Fruit fly (Drosophila melanogaster) whole organism, embryonic: ENCODE measurements around the gene CG11168.

Experiments
- Bdp1 ChIP-seq: fragments of 200-800 bp; sonication (Bioruptor generic); optimal IDR thresholded peaks from 3 replicates; lab custom pipeline; 2016; ENCODE audit warnings: missing biosample characterization, missing genetic modification characterization
- Bgb ChIP-seq: fragments of 200-800 bp; sonication (Bioruptor generic); IDR thresholded peaks from 2 replicates; pipeline ENCODE4 v1.3.6; 2022; ENCODE audit warnings: missing biosample characterization, missing genetic modification characterization; ENCODE audit not compliant: partially characterized antibody
- CG10209 ChIP-seq: fragments of 200-800 bp; sonication (Bioruptor generic); optimal IDR thresholded peaks from 3 replicates; lab custom pipeline; 2017; ENCODE audit warnings: missing biosample characterization, mild to moderate bottlenecking, missing genetic modification characterization, missing genetic modification reagents
- CG12219 ChIP-seq: fragments of 200-800 bp; sonication (Bioruptor generic); optimal IDR thresholded peaks from 3 replicates; lab custom pipeline; 2018; ENCODE audit warnings: missing biosample characterization, mild to moderate bottlenecking, missing genetic modification characterization
- CG14710 ChIP-seq: fragments of 200-800 bp; sonication (Bioruptor generic); optimal IDR thresholded peaks from 3 replicates; lab custom pipeline; 2019; ENCODE audit warnings: missing biosample characterization, mild to moderate bottlenecking, missing genetic modification characterization, moderate library complexity
- CG17328 ChIP-seq: fragments of 200-800 bp; sonication (Bioruptor generic); IDR thresholded peaks from 2 replicates; pipeline ENCODE4 v1.3.6; 2022; ENCODE audit warnings: missing biosample characterization, missing genetic modification characterization
- CG17385 ChIP-seq: fragments of 200-800 bp; sonication (Bioruptor generic); optimal IDR thresholded peaks from 3 replicates; lab custom pipeline; 2018; ENCODE audit warnings: missing biosample characterization, mild to moderate bottlenecking, missing genetic modification characterization
- CG18262 ChIP-seq: fragments of 200-800 bp; optimal IDR thresholded peaks from 3 replicates; lab custom pipeline; 2019; ENCODE audit warnings: missing biosample characterization, mild to moderate bottlenecking, missing genetic modification characterization, moderate library complexity
- CG30403 ChIP-seq: fragments of 200-800 bp; sonication (Bioruptor generic); optimal IDR thresholded peaks from 3 replicates; lab custom pipeline; 2016; ENCODE audit warnings: missing biosample characterization, missing genetic modification characterization
- CG3065 ChIP-seq: fragments of 200-800 bp; sonication (Bioruptor generic); optimal IDR thresholded peaks from 2 replicates; lab custom pipeline; 2016; ENCODE audit warnings: missing biosample characterization, missing genetic modification characterization
- CG31224 ChIP-seq: fragments of 200-800 bp; sonication (Bioruptor generic); IDR thresholded peaks from 2 replicates; pipeline ENCODE4 v1.3.6; 2022; ENCODE audit warnings: missing biosample characterization, missing genetic modification characterization
- CG3847 ChIP-seq: fragments of 200-800 bp; sonication (Bioruptor generic); IDR thresholded peaks from 2 replicates; pipeline ENCODE4 v1.3.6; 2022; ENCODE audit warnings: missing biosample characterization, missing genetic modification characterization
- CG4328 ChIP-seq: fragments of 200-800 bp; sonication (Bioruptor generic); optimal IDR thresholded peaks from 3 replicates; lab custom pipeline; 2017; ENCODE audit warnings: missing biosample characterization, missing genetic modification reagents, missing genetic modification characterization
- CG4360 ChIP-seq: fragments of 200-800 bp; sonication (Bioruptor generic); IDR thresholded peaks from 2 replicates; pipeline ENCODE4 v1.3.6; 2022; ENCODE audit warnings: missing biosample characterization, missing genetic modification characterization
- CG7357 ChIP-seq: fragments of 200-800 bp; sonication (Bioruptor generic); IDR thresholded peaks from 3 replicates; pipeline ENCODE4 v1.3.6; 2022; ENCODE audit warnings: missing biosample characterization, missing genetic modification characterization
- CG8281 ChIP-seq: fragments of 200-800 bp; sonication (Bioruptor generic); optimal IDR thresholded peaks from 2 replicates; lab custom pipeline; 2018; ENCODE audit warnings: missing biosample characterization, mild to moderate bottlenecking, missing genetic modification characterization, moderate library complexity
- CG9727 ChIP-seq: fragments of 200-800 bp; sonication (Bioruptor generic); optimal IDR thresholded peaks from 3 replicates; lab custom pipeline; 2017; ENCODE audit warnings: missing biosample characterization, mild to moderate bottlenecking, missing genetic modification characterization
- CG9797 ChIP-seq: fragments of 200-800 bp; sonication (Bioruptor generic); optimal IDR thresholded peaks from 3 replicates; lab custom pipeline; 2018; ENCODE audit warnings: missing biosample characterization, mild to moderate bottlenecking, missing genetic modification characterization
- HmgZ ChIP-seq: fragments of 200-800 bp; sonication (Bioruptor generic); optimal IDR thresholded peaks from 2 replicates; lab custom pipeline; 2018; ENCODE audit warnings: missing biosample characterization, mild to moderate bottlenecking, missing genetic modification characterization
- Max ChIP-seq: fragments of 200-800 bp; sonication (Bioruptor generic); optimal IDR thresholded peaks from 2 replicates; lab custom pipeline; 2016; ENCODE audit warnings: missing biosample characterization, mild to moderate bottlenecking, missing genetic modification characterization
- Nf-YA ChIP-seq: fragments of 200-800 bp; sonication (Bioruptor generic); IDR thresholded peaks from 2 replicates; pipeline ENCODE4 v1.3.6; 2022; ENCODE audit warnings: missing biosample characterization, missing genetic modification characterization
- Opbp ChIP-seq: fragments of 200-800 bp; sonication (Bioruptor generic); IDR thresholded peaks from 3 replicates; pipeline ENCODE4 v1.3.6; 2022; ENCODE audit warnings: missing biosample characterization, missing genetic modification characterization; ENCODE audit not compliant: partially characterized antibody
- Rfx ChIP-seq: fragments of 200-800 bp; sonication (Bioruptor generic); IDR thresholded peaks from 2 replicates; pipeline ENCODE4 v1.3.6; 2022; ENCODE audit warnings: missing biosample characterization, missing genetic modification characterization
- Scr ChIP-seq: fragments of 200-800 bp; sonication (Bioruptor generic); IDR thresholded peaks from 2 replicates; pipeline ENCODE4 v1.3.6; 2022; ENCODE audit warnings: missing biosample characterization, missing genetic modification characterization; ENCODE audit not compliant: partially characterized antibody
- Sry-δ ChIP-seq: fragments of 200-800 bp; sonication (Bioruptor generic); optimal IDR thresholded peaks from 2 replicates; lab custom pipeline; 2016; ENCODE audit warnings: missing biosample characterization, missing genetic modification characterization
- Stat92E ChIP-seq, 3 experiments: fragments of >200 bp in 2 of 3; fragments of 200-800 bp in 1 of 3; sonication (Bioruptor generic) in 1 of 3; optimal IDR thresholded peaks; 2 replicates each; lab custom pipeline; 2017 to 2019; ENCODE audit warnings: missing biosample characterization in 3 of 3, missing genetic modification characterization in 3 of 3, mild to moderate bottlenecking in 1 of 3, moderate library complexity in 1 of 3
- ase ChIP-seq: fragments of 200-800 bp; sonication (Bioruptor generic); IDR thresholded peaks from 3 replicates; pipeline ENCODE4 v1.3.6; 2022; ENCODE audit warnings: missing biosample characterization, missing genetic modification characterization
- az2 ChIP-seq: fragments of 200-800 bp; sonication (Bioruptor generic); optimal IDR thresholded peaks from 3 replicates; lab custom pipeline; 2016; ENCODE audit warnings: missing biosample characterization, missing genetic modification characterization
- bbx ChIP-seq: fragments of 200-800 bp; sonication (Bioruptor generic); IDR thresholded peaks from 2 replicates; pipeline ENCODE4 v1.3.6; 2022; ENCODE audit warnings: missing biosample characterization, missing genetic modification characterization; ENCODE audit not compliant: partially characterized antibody
- cato ChIP-seq: fragments of 200-800 bp; sonication (Bioruptor generic); optimal IDR thresholded peaks from 2 replicates; lab custom pipeline; 2016; ENCODE audit warnings: missing biosample characterization, missing genetic modification characterization, borderline replicate concordance
- caup ChIP-seq: fragments of 200-800 bp; sonication (Bioruptor generic); optimal IDR thresholded peaks from 3 replicates; lab custom pipeline; 2017; ENCODE audit warnings: missing biosample characterization, mild to moderate bottlenecking, missing genetic modification characterization, moderate library complexity; ENCODE audit not compliant: severe bottlenecking
- chm ChIP-seq: fragments of 200-800 bp; sonication (Bioruptor generic); IDR thresholded peaks from 2 replicates; pipeline ENCODE4 v1.3.6; 2022; ENCODE audit warnings: missing biosample characterization, missing genetic modification characterization
- dati ChIP-seq: fragments of 200-800 bp; sonication (Bioruptor generic); IDR thresholded peaks from 2 replicates; pipeline ENCODE4 v1.3.6; 2022; ENCODE audit warnings: missing biosample characterization, missing genetic modification characterization
- gfzf ChIP-seq: fragments of 200-800 bp; sonication (Bioruptor generic); optimal IDR thresholded peaks from 2 replicates; lab custom pipeline; 2016; ENCODE audit warnings: missing biosample characterization, mild to moderate bottlenecking, missing genetic modification characterization, moderate library complexity
- grau ChIP-seq: fragments of 200-800 bp; optimal IDR thresholded peaks from 3 replicates; lab custom pipeline; 2019; ENCODE audit warnings: missing biosample characterization, mild to moderate bottlenecking, missing genetic modification characterization, moderate library complexity
- insv ChIP-seq, 2 experiments: fragments of 200-800 bp; sonication (Bioruptor generic); optimal IDR thresholded peaks; 3 replicates each; lab custom pipeline; 2016 to 2018; ENCODE audit warnings: missing biosample characterization in 2 of 2, missing genetic modification characterization in 2 of 2
- knrl ChIP-seq: fragments of 200-800 bp; sonication (Bioruptor generic); IDR thresholded peaks from 3 replicates; pipeline ENCODE4 v1.3.6; 2022; ENCODE audit warnings: missing biosample characterization, missing genetic modification characterization; ENCODE audit not compliant: partially characterized antibody
- lola ChIP-seq, 3 experiments: fragments of >200 bp in 2 of 3; fragments of 200-800 bp in 1 of 3; sonication (Bioruptor generic) in 1 of 3; optimal IDR thresholded peaks; 2 replicates each; lab custom pipeline; 2017 to 2019; ENCODE audit warnings: missing biosample characterization in 3 of 3, missing genetic modification characterization in 3 of 3, mild to moderate bottlenecking in 1 of 3, moderate library complexity in 1 of 3
- luna ChIP-seq: fragments of 200-800 bp; sonication (Bioruptor generic); optimal IDR thresholded peaks from 2 replicates; lab custom pipeline; 2016; ENCODE audit warnings: missing biosample characterization, missing genetic modification characterization
- nmo ChIP-seq: fragments of 200-800 bp; sonication (Bioruptor generic); optimal IDR thresholded peaks from 2 replicates; lab custom pipeline; 2018; ENCODE audit warnings: missing biosample characterization, mild to moderate bottlenecking, missing genetic modification characterization, moderate library complexity
- nom ChIP-seq: fragments of 200-800 bp; sonication (Bioruptor generic); optimal IDR thresholded peaks from 2 replicates; lab custom pipeline; 2017; ENCODE audit warnings: missing biosample characterization, missing genetic modification characterization, mild to moderate bottlenecking, moderate library complexity, missing genetic modification reagents
- row ChIP-seq: fragments of 200-800 bp; sonication (Bioruptor generic); IDR thresholded peaks from 3 replicates; pipeline ENCODE4 v1.3.6; 2022; ENCODE audit warnings: missing biosample characterization, missing genetic modification characterization
- sqz ChIP-seq: fragments of 200-800 bp; sonication (Bioruptor generic); optimal IDR thresholded peaks from 3 replicates; lab custom pipeline; 2018; ENCODE audit warnings: missing biosample characterization, mild to moderate bottlenecking, missing genetic modification characterization
- tll ChIP-seq, 2 experiments: fragments of 200-800 bp in 1 of 2; fragments of >200 bp in 1 of 2; sonication (Bioruptor generic) in 1 of 2; optimal IDR thresholded peaks; 2 replicates each; lab custom pipeline; 2017 to 2019; ENCODE audit warnings: missing biosample characterization in 2 of 2, missing genetic modification characterization in 2 of 2, mild to moderate bottlenecking in 1 of 2, moderate library complexity in 1 of 2
- ttk ChIP-seq: fragments of 200-800 bp; sonication (Bioruptor generic); IDR thresholded peaks from 2 replicates; pipeline ENCODE4 v2.1.2; 2022; ENCODE audit warnings: missing biosample characterization, missing genetic modification characterization
- zen2 ChIP-seq: fragments of 200-800 bp; sonication (Bioruptor generic); IDR thresholded peaks from 3 replicates; pipeline ENCODE4 v1.3.6; 2022; ENCODE audit warnings: missing biosample characterization, missing genetic modification characterization; ENCODE audit not compliant: partially characterized antibody
- zf30C ChIP-seq: fragments of 200-800 bp; sonication (Bioruptor generic); optimal IDR thresholded peaks from 3 replicates; lab custom pipeline; 2018; ENCODE audit warnings: missing biosample characterization, mild to moderate bottlenecking, missing genetic modification characterization

The CG11168 gene

dm6 chr3R:24870389-24871048 is 47.4 kb upstream of the CG11168 start, which contains the start of gene CycB3:
Gene CycB3, minus strand, starts transcription at chr3R:24870816.
- TF ChIP-seq gfzf (GFP tag; lab: Kevin White, UChicago) (peak; percentile 92), Max (GFP tag; lab: Kevin White, UChicago) (no peak), Opbp (peak; percentile 56; the same call in 2 of the 3 replicates), CG31224 (GFP tag; lab: Robert Waterston, UW) (no peak), CG4328 (GFP tag; lab: Kevin White, UChicago) (peak; percentile 50), CG9727 (peak; percentile 23), chm (GFP tag; lab: Robert Waterston, UW) (peak; percentile 44; the same call in 1 of the 2 replicates), CG9797 (GFP tag; lab: Kevin White, UChicago) (peak; percentile 98), bbx (GFP tag; lab: Robert Waterston, UW) (peak; percentile 50; the same call in 1 of the 2 replicates), Bgb (GFP tag; lab: Robert Waterston, UW) (peak; percentile 56; the same call in 1 of the 2 replicates), Stat92E (GFP tag; optimal IDR thresholded peaks at IDR 0.05; lab: Kevin White, UChicago) (peak in 1 of 3 experiments; percentile 28), grau (tag; lab: Kevin White, UChicago) (peak; percentile 16), CG14710 (peak; percentile 84), CG18262 (tag; lab: Kevin White, UChicago) (peak; percentile 17), CG7357 (GFP tag; lab: Robert Waterston, UW) (no peak), CG4360 (GFP tag; lab: Robert Waterston, UW) (0 out of 2 replicates have a peak, but pooled peaks have one; percentile 22), Rfx (GFP tag; lab: Robert Waterston, UW) (peak; percentile 55), knrl (peak; percentile 27; the same call in 1 of the 3 replicates), CG3065 (GFP tag; lab: Kevin White, UChicago) (no peak), CG17385 (GFP tag; lab: Kevin White, UChicago) (peak; percentile 34), zen2 (GFP tag; lab: Robert Waterston, UW) (no peak), CG17328 (GFP tag; lab: Robert Waterston, UW) (peak; percentile 46; the same call in 1 of the 2 replicates), Sry-δ (GFP tag; lab: Kevin White, UChicago) (peak; percentile 58), nmo (peak; percentile 50), tll (GFP tag; optimal IDR thresholded peaks at IDR 0.05; lab: Kevin White, UChicago) (peak in 1 of 2 experiments; percentile 33), zf30C (GFP tag; lab: Kevin White, UChicago) (peak; percentile 14), az2 (GFP tag; lab: Kevin White, UChicago) (no peak), Scr (GFP tag; lab: Robert Waterston, UW) (peak; percentile 44; the same call in 1 of the 2 replicates), CG10209 (no peak), dati (no peak), HmgZ (peak; percentile 71), lola (GFP tag; optimal IDR thresholded peaks at IDR 0.05; lab: Kevin White, UChicago) (no peak), insv (GFP tag; optimal IDR thresholded peaks at IDR 0.05; lab: Kevin White, UChicago) (peak in 1 of 2 experiments; percentile 58), CG12219 (GFP tag; lab: Kevin White, UChicago) (peak; percentile 26), Bdp1 (GFP tag; lab: Kevin White, UChicago) (peak; percentile 31), nom (GFP tag; lab: Kevin White, UChicago) (peak; percentile 16), row (peak; percentile 27; the same call in 1 of the 3 replicates), sqz (peak; percentile 43), luna (GFP tag; lab: Kevin White, UChicago) (no peak), CG8281 (tag; lab: Kevin White, UChicago) (no peak), CG30403 (GFP tag; lab: Kevin White, UChicago) (no peak), caup (GFP tag; lab: Kevin White, UChicago) (peak; percentile 49), CG3847 (GFP tag; lab: Robert Waterston, UW) (peak; percentile 42), Nf-YA (GFP tag; lab: Robert Waterston, UW) (peak; percentile 21; the same call in 1 of the 2 replicates), ase (peak; percentile 36; the same call in 1 of the 3 replicates), ttk (GFP tag; lab: Robert Waterston, UW) (peak; percentile 20; the same call in 1 of the 2 replicates), cato (GFP tag; lab: Kevin White, UChicago) (no peak)
